Fruit fly (Drosophila melanogaster): ENCODE measurements around the gene CG1146.

The CG1146 gene

DNA sequence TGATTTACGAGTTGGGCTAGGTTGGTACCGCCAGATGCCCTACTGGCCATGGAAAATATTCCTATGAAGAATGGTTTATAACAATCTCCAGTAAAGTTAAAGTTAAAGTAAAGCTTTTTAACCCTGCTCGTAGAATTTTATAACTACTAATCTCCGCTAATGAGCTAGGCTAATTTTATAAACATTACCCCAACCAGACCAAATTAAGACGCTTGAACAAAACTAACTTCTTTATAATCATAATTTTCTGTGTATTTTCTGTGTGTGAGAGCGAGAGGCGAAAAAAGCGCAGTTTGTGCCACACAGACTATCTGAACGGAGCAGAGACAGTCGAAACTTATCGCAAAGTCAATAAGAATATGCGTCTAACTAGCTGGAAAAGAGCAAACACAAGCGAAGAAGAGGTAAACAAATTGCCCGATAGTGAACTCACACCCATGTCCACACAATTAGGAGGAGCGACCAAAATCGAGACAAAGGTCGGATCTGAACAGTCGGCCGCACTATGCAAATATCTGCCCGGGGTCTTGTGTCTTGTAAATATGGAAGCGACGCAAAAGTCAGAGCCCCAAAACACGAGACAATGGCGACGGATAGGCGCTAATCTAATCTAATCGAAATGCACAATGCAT, 48.5 kb downstream of the CG1146 start (continued):
- TF ChIP-seq Kr (GFP tag; optimal IDR thresholded peaks at IDR 0.05) (peak; percentile 55), exex (tag; optimal IDR thresholded peaks at IDR 0.05) (peak; percentile 41), maf-S (GFP tag; optimal IDR thresholded peaks at IDR 0.05) (peak; percentile 28), Poxn (GFP tag; IDR thresholded peaks at IDR 0.05) (no peak), Hr3 (GFP tag; optimal IDR thresholded peaks at IDR 0.05) (no peak), aop (GFP tag; IDR thresholded peaks at IDR 0.05) (no peak), Hmr (GFP tag; optimal IDR thresholded peaks at IDR 0.05) (peak; percentile 80), Hmx (GFP tag; optimal IDR thresholded peaks at IDR 0.05) (no peak), pan (optimal IDR thresholded peaks at IDR 0.05) (no peak), pan (GFP tag; optimal IDR thresholded peaks at IDR 0.05 in 1 of 2, IDR thresholded peaks at IDR 0.05 in 1 of 2) (peak in 1 of 2 experiments; percentile 62), tx (GFP tag; optimal IDR thresholded peaks at IDR 0.05) (no peak), E2f1 (GFP tag; IDR thresholded peaks at IDR 0.05) (peak; percentile 50; the same call in 1 of the 2 replicates), ems (GFP tag; optimal IDR thresholded peaks at IDR 0.05) (no peak), D19A (tag; optimal IDR thresholded peaks at IDR 0.05) (peak; percentile 51), mam (GFP tag; optimal IDR thresholded peaks at IDR 0.05) (peak; percentile 12), CG17385 (GFP tag; optimal IDR thresholded peaks at IDR 0.05) (peak; percentile 66), Chrac-16 (GFP tag; optimal IDR thresholded peaks at IDR 0.05) (no peak), CG11723 (GFP tag; optimal IDR thresholded peaks at IDR 0.05) (peak; percentile 61), CG12769 (tag; optimal IDR thresholded peaks at IDR 0.05) (peak; percentile 39), peb (GFP tag; IDR thresholded peaks at IDR 0.05) (no peak), CG6254 (GFP tag; optimal IDR thresholded peaks at IDR 0.05) (peak; percentile 80), CG5245 (GFP tag; optimal IDR thresholded peaks at IDR 0.05) (peak; percentile 25), Asciz (GFP tag; optimal IDR thresholded peaks at IDR 0.05) (peak; percentile 89), bigmax (GFP tag; optimal IDR thresholded peaks at IDR 0.05) (peak; percentile 35), CG2678 (tag; optimal IDR thresholded peaks at IDR 0.05) (peak; percentile 74), Sox100B (GFP tag; optimal IDR thresholded peaks at IDR 0.05) (peak; percentile 80), CG12236 (GFP tag; optimal IDR thresholded peaks at IDR 0.05) (peak; percentile 69), tgo (GFP tag; IDR thresholded peaks at IDR 0.05) (peak; percentile 51; the same call in 1 of the 3 replicates), CG10979 (tag; optimal IDR thresholded peaks at IDR 0.05) (peak; percentile 34), dysf (GFP tag; IDR thresholded peaks at IDR 0.05) (peak; percentile 32; the same call in 1 of the 3 replicates), cato (GFP tag; optimal IDR thresholded peaks at IDR 0.05; ENCODE audit: borderline replicate concordance) (no peak), HLH4C (GFP tag; IDR thresholded peaks at IDR 0.05; ENCODE audit: partially characterized antibody) (no peak), CG2120 (GFP tag; optimal IDR thresholded peaks at IDR 0.05) (peak; percentile 4), tap (tag; optimal IDR thresholded peaks at IDR 0.05) (peak; percentile 63), CG9797 (GFP tag; optimal IDR thresholded peaks at IDR 0.05) (peak; percentile 48), ftz-f1 (GFP tag; optimal IDR thresholded peaks at IDR 0.05) (no peak), ken (GFP tag; IDR thresholded peaks at IDR 0.05) (no peak; the same call in 2 of the 3 replicates), unpg (GFP tag; optimal IDR thresholded peaks at IDR 0.05) (peak; percentile 58), Atf6 (GFP tag; IDR thresholded peaks at IDR 0.05) (peak; percentile 60), Fer1 (GFP tag; optimal IDR thresholded peaks at IDR 0.05) (peak; percentile 88), corto (GFP tag; optimal IDR thresholded peaks at IDR 0.05) (no peak), gsb-n (tag; optimal IDR thresholded peaks at IDR 0.05) (peak; percentile 68), CG10366 (GFP tag; IDR thresholded peaks at IDR 0.05) (peak; percentile 44; the same call in 1 of the 2 replicates), slp2 (GFP tag; optimal IDR thresholded peaks at IDR 0.05) (peak; percentile 1), Tbp (GFP tag; optimal IDR thresholded peaks at IDR 0.05) (no peak), abd-A (tag; optimal IDR thresholded peaks at IDR 0.05) (no peak), stwl (tag; optimal IDR thresholded peaks at IDR 0.05) (peak; percentile 14), ab (GFP tag; optimal IDR thresholded peaks at IDR 0.05) (no peak), CG34224 (GFP tag; IDR thresholded peaks at IDR 0.05; ENCODE audit: partially characterized antibody) (no peak), ro (GFP tag; IDR thresholded peaks at IDR 0.05) (no peak), hth (optimal IDR thresholded peaks at IDR 0.05) (no peak)
